Fruit fly (Drosophila melanogaster): ENCODE measurements around the gene SA1.

SA1 gene

DNA sequence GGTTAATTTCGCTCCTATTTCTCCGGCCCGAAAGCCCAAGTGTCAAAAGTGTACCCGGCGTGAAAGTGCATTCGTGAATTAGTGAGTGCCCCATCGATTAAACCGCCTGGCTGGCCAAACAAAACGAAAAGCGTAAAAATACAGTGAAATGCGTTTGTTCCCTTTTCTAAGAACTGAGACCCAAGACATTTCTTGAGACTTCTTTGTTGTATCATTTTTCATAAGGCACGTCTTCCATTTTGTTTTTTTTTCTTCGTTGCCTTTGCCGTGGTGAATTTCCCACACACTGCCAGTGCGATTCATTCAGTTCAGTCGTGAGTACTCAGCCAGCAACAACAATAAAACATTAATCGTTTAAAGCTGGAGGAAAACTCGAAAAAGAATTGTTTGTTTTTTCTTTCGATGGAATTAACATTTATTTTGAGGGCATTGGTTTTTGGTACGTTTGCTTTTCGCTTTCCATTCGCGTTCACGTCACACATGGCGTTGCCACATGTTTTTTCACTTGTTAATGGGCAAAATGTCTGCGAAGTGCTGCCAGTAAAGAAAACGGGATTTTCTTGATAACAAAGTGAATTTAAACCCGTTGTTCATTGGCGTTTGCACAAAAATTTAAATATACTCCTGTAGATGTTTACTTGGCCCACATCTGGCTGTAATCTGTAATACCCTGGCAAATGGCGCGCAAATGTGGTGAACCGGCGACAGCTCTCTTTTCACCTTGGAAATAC is 28.7 kb upstream of the SA1 start (continued):
- peak; percentile 14 for TF ChIP-seq tap (tag; optimal IDR thresholded peaks at IDR 0.05)
- peak; percentile 24; the same call in 1 of the 2 replicates for TF ChIP-seq CG32772 (GFP tag; IDR thresholded peaks at IDR 0.05)
- TF ChIP-seq CG1603 (tag; optimal IDR thresholded peaks at IDR 0.05) = no peak
- peak; percentile 13 for TF ChIP-seq CG2712 (tag; optimal IDR thresholded peaks at IDR 0.05)
- TF ChIP-seq CG12769 (tag; optimal IDR thresholded peaks at IDR 0.05) = peak; percentile 50
- TF ChIP-seq Dp (GFP tag; optimal IDR thresholded peaks at IDR 0.05) = peak; percentile 22
- TF ChIP-seq Med (GFP tag) = peak; percentile 67
- TF ChIP-seq sqz (GFP tag; optimal IDR thresholded peaks at IDR 0.05) = peak; percentile 65
- peak in 1 of 2 experiments; percentile 7 for TF ChIP-seq bsh (GFP tag; optimal IDR thresholded peaks at IDR 0.05)
- no peak for TF ChIP-seq CG18262 (tag; optimal IDR thresholded peaks at IDR 0.05)
- TF ChIP-seq ERR (GFP tag; optimal IDR thresholded peaks at IDR 0.05) = peak; percentile 3
- TF ChIP-seq CG10147 (GFP tag; optimal IDR thresholded peaks at IDR 0.05) = peak; percentile 51
- peak; percentile 29 for TF ChIP-seq CG3281 (GFP tag; optimal IDR thresholded peaks at IDR 0.05)
- peak; percentile 12 for TF ChIP-seq gem (tag; optimal IDR thresholded peaks at IDR 0.05)
- TF ChIP-seq E2f1 (GFP tag; IDR thresholded peaks at IDR 0.05) = peak; percentile 35; the same call in 1 of the 2 replicates
- TF ChIP-seq CG34422 (GFP tag; IDR thresholded peaks at IDR 0.05) = peak; percentile 59; the same call in 1 of the 3 replicates
- TF ChIP-seq D19A (tag; optimal IDR thresholded peaks at IDR 0.05) = peak; percentile 22
- peak; percentile 7 for TF ChIP-seq CG2120 (GFP tag; optimal IDR thresholded peaks at IDR 0.05)
- TF ChIP-seq cas (GFP tag; IDR thresholded peaks at IDR 0.05) = no peak
- TF ChIP-seq nom (GFP tag; optimal IDR thresholded peaks at IDR 0.05) = peak; percentile 40
- TF ChIP-seq Sin3A (optimal IDR thresholded peaks at IDR 0.05) = peak; percentile 19
- peak; percentile 13 for TF ChIP-seq CG12659 (GFP tag; optimal IDR thresholded peaks at IDR 0.05)
- TF ChIP-seq chm (GFP tag; IDR thresholded peaks at IDR 0.05) = peak; percentile 2; the same call in 1 of the 2 replicates
- peak; percentile 16 for TF ChIP-seq gsb-n (tag; optimal IDR thresholded peaks at IDR 0.05)
- peak; percentile 57 for TF ChIP-seq CG15479 (GFP tag; optimal IDR thresholded peaks at IDR 0.05)
- no peak for TF ChIP-seq nerfin-2 (GFP tag; IDR thresholded peaks at IDR 0.05; ENCODE audit: partially characterized antibody)
- TF ChIP-seq chn (GFP tag; optimal IDR thresholded peaks at IDR 0.05) = peak; percentile 28
- TF ChIP-seq CG17359 (tag; optimal IDR thresholded peaks at IDR 0.05) = peak; percentile 14
- peak; percentile 20 for TF ChIP-seq stwl (tag; optimal IDR thresholded peaks at IDR 0.05)
- peak in 1 of 2 experiments; percentile 3 for TF ChIP-seq Pdp1 (GFP tag; optimal IDR thresholded peaks at IDR 0.05)
- peak; percentile 87 for TF ChIP-seq twi (tag; optimal IDR thresholded peaks at IDR 0.05)
- peak; percentile 8 for TF ChIP-seq CG17829 (tag; optimal IDR thresholded peaks at IDR 0.05)
- peak; percentile 11 for TF ChIP-seq kay (GFP tag; optimal IDR thresholded peaks at IDR 0.05)
- TF ChIP-seq BEAF-32 (GFP tag; optimal IDR thresholded peaks at IDR 0.05) = peak; percentile 21
- TF ChIP-seq CG17186 (GFP tag; optimal IDR thresholded peaks at IDR 0.05) = peak; percentile 22
- peak; percentile 71 for TF ChIP-seq phol (tag; optimal IDR thresholded peaks at IDR 0.05)
- no peak for TF ChIP-seq Max (GFP tag; optimal IDR thresholded peaks at IDR 0.05)
- peak; percentile 41 for TF ChIP-seq Hmx (GFP tag; optimal IDR thresholded peaks at IDR 0.05)
- peak; percentile 46 for TF ChIP-seq D (optimal IDR thresholded peaks at IDR 0.05)
- TF ChIP-seq D (GFP tag; optimal IDR thresholded peaks at IDR 0.05) = no peak

All from whole organism, embryonic.